Fruit fly (Drosophila melanogaster): Measurements from ENCODE around the gene csw.

csw gene

dm6 chrX:2071878-2072817, 21.9 kb upstream of the csw start, which contains the start of gene Rtca:
Gene Rtca, plus strand, starts transcription at chrX:2072413.
- TF ChIP-seq Sin3A (optimal IDR thresholded peaks at IDR 0.05) (no peak), ttk (optimal IDR thresholded peaks at IDR 0.05) (no peak), h (optimal IDR thresholded peaks at IDR 0.05) (no peak), psq (optimal IDR thresholded peaks at IDR 0.05) (no peak), insv (optimal IDR thresholded peaks at IDR 0.05) (no peak), Myc (optimal IDR thresholded peaks at IDR 0.05) (no peak)

dm6 chrX:2073325-2073724, 20.7 kb upstream of the csw start, which contains the start of gene CG4199:
Gene CG4199, minus strand, starts transcription at chrX:2073483.
- no peak for TF ChIP-seq Myc (optimal IDR thresholded peaks at IDR 0.05)
- no peak for TF ChIP-seq Sin3A (optimal IDR thresholded peaks at IDR 0.05)
- no peak for TF ChIP-seq psq (optimal IDR thresholded peaks at IDR 0.05)
- TF ChIP-seq insv (optimal IDR thresholded peaks at IDR 0.05), result no peak

- no peak for TF ChIP-seq ttk (optimal IDR thresholded peaks at IDR 0.05)
- no peak for TF ChIP-seq Sin3A (optimal IDR thresholded peaks at IDR 0.05)
- no peak for TF ChIP-seq psq (optimal IDR thresholded peaks at IDR 0.05)
- no peak for TF ChIP-seq Myc (optimal IDR thresholded peaks at IDR 0.05)
- TF ChIP-seq h (optimal IDR thresholded peaks at IDR 0.05), result no peak
- no peak for TF ChIP-seq insv (optimal IDR thresholded peaks at IDR 0.05)
Observed at dm6 chrX:2075846-2076377, 18.1 kb upstream of the csw start, which contains the start of gene CG4045. Gene CG4045, minus strand, starts transcription at chrX:2075900.

- no peak for TF ChIP-seq Sin3A (optimal IDR thresholded peaks at IDR 0.05)
- TF ChIP-seq Myc (optimal IDR thresholded peaks at IDR 0.05), result no peak
- TF ChIP-seq psq (optimal IDR thresholded peaks at IDR 0.05), result no peak
Observed at dm6 chrX:2076412-2077357, 17.3 kb upstream of the csw start, which contains the start of gene CG4025. Gene CG4025, plus strand, starts transcription at chrX:2076966.

dm6 chrX:2080367-2080927, 13.6 kb upstream of the csw start, which contains the start of the genes CG16903 and Unc-76:
Gene CG16903, minus strand, starts transcription at chrX:2080405.
Gene Unc-76, plus strand, starts transcription at chrX:2080610.
- TF ChIP-seq insv (optimal IDR thresholded peaks at IDR 0.05) (no peak), ttk (optimal IDR thresholded peaks at IDR 0.05) (no peak), psq (optimal IDR thresholded peaks at IDR 0.05) (no peak), Sin3A (optimal IDR thresholded peaks at IDR 0.05) (no peak), Myc (optimal IDR thresholded peaks at IDR 0.05) (no peak), h (optimal IDR thresholded peaks at IDR 0.05) (no peak)

dm6 chrX:2081848-2082365, 12.1 kb upstream of the csw start:
- TF ChIP-seq psq (optimal IDR thresholded peaks at IDR 0.05) (no peak), ttk (optimal IDR thresholded peaks at IDR 0.05) (no peak), h (optimal IDR thresholded peaks at IDR 0.05) (no peak), insv (optimal IDR thresholded peaks at IDR 0.05) (no peak), Myc (optimal IDR thresholded peaks at IDR 0.05) (no peak), Sin3A (optimal IDR thresholded peaks at IDR 0.05) (no peak)

dm6 chrX:2083109-2083508, 10.9 kb upstream of the csw start:
- TF ChIP-seq insv (optimal IDR thresholded peaks at IDR 0.05), result no peak
- TF ChIP-seq Myc (optimal IDR thresholded peaks at IDR 0.05), result no peak
- no peak for TF ChIP-seq h (optimal IDR thresholded peaks at IDR 0.05)
- no peak for TF ChIP-seq psq (optimal IDR thresholded peaks at IDR 0.05)
- TF ChIP-seq ttk (optimal IDR thresholded peaks at IDR 0.05), result no peak
- no peak for TF ChIP-seq Sin3A (optimal IDR thresholded peaks at IDR 0.05)

dm6 chrX:2083678-2084162, 10.3 kb upstream of the csw start:
- TF ChIP-seq Myc (optimal IDR thresholded peaks at IDR 0.05) (no peak), Sin3A (optimal IDR thresholded peaks at IDR 0.05) (no peak), psq (optimal IDR thresholded peaks at IDR 0.05) (no peak), ttk (optimal IDR thresholded peaks at IDR 0.05) (no peak), h (optimal IDR thresholded peaks at IDR 0.05) (no peak), insv (optimal IDR thresholded peaks at IDR 0.05) (no peak)

dm6 chrX:2087501-2087900, 6.5 kb upstream of the csw start:
- TF ChIP-seq insv (optimal IDR thresholded peaks at IDR 0.05), result no peak
- no peak for TF ChIP-seq Sin3A (optimal IDR thresholded peaks at IDR 0.05)
- TF ChIP-seq Myc (optimal IDR thresholded peaks at IDR 0.05), result no peak
- no peak for TF ChIP-seq h (optimal IDR thresholded peaks at IDR 0.05)

dm6 chrX:2088798-2089197, 5.2 kb upstream of the csw start:
- TF ChIP-seq psq (optimal IDR thresholded peaks at IDR 0.05) (no peak), insv (optimal IDR thresholded peaks at IDR 0.05) (no peak), h (optimal IDR thresholded peaks at IDR 0.05) (no peak), ttk (optimal IDR thresholded peaks at IDR 0.05) (no peak), Sin3A (optimal IDR thresholded peaks at IDR 0.05) (no peak), Myc (optimal IDR thresholded peaks at IDR 0.05) (no peak)

dm6 chrX:2089812-2090211, 4.2 kb upstream of the csw start:
- TF ChIP-seq psq (optimal IDR thresholded peaks at IDR 0.05), result no peak
- TF ChIP-seq Sin3A (optimal IDR thresholded peaks at IDR 0.05), result no peak
- no peak for TF ChIP-seq ttk (optimal IDR thresholded peaks at IDR 0.05)
- no peak for TF ChIP-seq h (optimal IDR thresholded peaks at IDR 0.05)
- TF ChIP-seq Myc (optimal IDR thresholded peaks at IDR 0.05), result no peak
- no peak for TF ChIP-seq insv (optimal IDR thresholded peaks at IDR 0.05)

All from Kc167 (cell line).